Worm (Caenorhabditis elegans) whole organism, mixed stage, embryonic: ENCODE data around the gene B0361.11.

Source experiments
- bed-3 ChIP-seq: fragments of 200-800 bp; sonication (Bioruptor generic); optimal IDR thresholded peaks from 3 replicates; lab custom pipeline; 2018; ENCODE audit warnings: mild to moderate bottlenecking, missing genetic modification characterization, moderate library complexity, missing compliant biosample characterization
- ceh-39 ChIP-seq: fragments of 150-350 bp; optimal IDR thresholded peaks from 2 replicates; lab custom pipeline; 2014; ENCODE audit warnings: missing biosample characterization, missing genetic modification characterization
- ceh-83 ChIP-seq: fragments of 200-800 bp; sonication (Bioruptor generic); optimal IDR thresholded peaks from 2 replicates; lab custom pipeline; 2018; ENCODE audit warnings: mild to moderate bottlenecking, missing genetic modification characterization, missing compliant biosample characterization
- ces-1 ChIP-seq: fragments of 150-350 bp; optimal IDR thresholded peaks from 2 replicates; lab custom pipeline; 2014; ENCODE audit warnings: missing biosample characterization, missing genetic modification reagents, missing genetic modification characterization
- cnd-1 ChIP-seq: fragments of 200-800 bp; sonication (Bioruptor generic); optimal IDR thresholded peaks from 2 replicates; lab custom pipeline; 2018; ENCODE audit warnings: mild to moderate bottlenecking, missing genetic modification characterization, missing compliant biosample characterization
- drap-1 ChIP-seq: fragments of 200-800 bp; sonication (Bioruptor generic); optimal IDR thresholded peaks from 3 replicates; lab custom pipeline; 2018; ENCODE audit warnings: mild to moderate bottlenecking, missing genetic modification characterization, missing compliant biosample characterization
- elt-1 ChIP-seq: sonication (generic microtip); optimal IDR thresholded peaks from 2 replicates; lab custom pipeline; 2017; ENCODE audit warnings: missing genetic modification characterization, mild to moderate bottlenecking, missing compliant biosample characterization, antibody characterized with exemption, moderate library complexity, borderline replicate concordance; ENCODE audit not compliant: insufficient read depth
- elt-3 ChIP-seq: fragments of 150-350 bp; optimal IDR thresholded peaks from 2 replicates; lab custom pipeline; 2014; ENCODE audit warnings: missing biosample characterization, missing genetic modification characterization
- flh-1 ChIP-seq: fragments of 200-800 bp; sonication (Bioruptor generic); optimal IDR thresholded peaks from 2 replicates; lab custom pipeline; 2018; ENCODE audit warnings: mild to moderate bottlenecking, missing genetic modification characterization, moderate library complexity, missing compliant biosample characterization
- ham-2 ChIP-seq: fragments of 200-800 bp; sonication (Bioruptor generic); optimal IDR thresholded peaks from 2 replicates; lab custom pipeline; 2018; ENCODE audit warnings: mild to moderate bottlenecking, missing genetic modification characterization, missing compliant biosample characterization
- hlh-1 ChIP-seq: fragments of 150-350 bp; optimal IDR thresholded peaks from 2 replicates; lab custom pipeline; 2014; ENCODE audit warnings: missing biosample characterization, missing genetic modification reagents, missing genetic modification characterization
- lin-13 ChIP-seq: fragments of 150-350 bp; optimal IDR thresholded peaks from 2 replicates; lab custom pipeline; 2014; ENCODE audit warnings: missing biosample characterization, missing genetic modification characterization
- lin-32 ChIP-seq: fragments of 200-800 bp; sonication (Bioruptor generic); optimal IDR thresholded peaks from 2 replicates; lab custom pipeline; 2018; ENCODE audit warnings: mild to moderate bottlenecking, missing genetic modification characterization, missing compliant biosample characterization
- lsy-2 ChIP-seq: fragments of 150-350 bp; optimal IDR thresholded peaks from 2 replicates; lab custom pipeline; 2014; ENCODE audit warnings: missing biosample characterization, missing genetic modification characterization
- mep-1 ChIP-seq: fragments of 150-350 bp; optimal IDR thresholded peaks from 2 replicates; lab custom pipeline; 2017; ENCODE audit warnings: missing biosample characterization, missing genetic modification reagents, missing genetic modification characterization, inconsistent platforms
- mls-2 ChIP-seq: sonication (generic microtip); optimal IDR thresholded peaks from 2 replicates; lab custom pipeline; 2016; ENCODE audit warnings: mild to moderate bottlenecking, missing genetic modification characterization, moderate library complexity, missing compliant biosample characterization
- nhr-12 ChIP-seq: fragments of 150-350 bp; optimal IDR thresholded peaks from 2 replicates; lab custom pipeline; 2014; ENCODE audit warnings: missing biosample characterization, missing genetic modification characterization
- nhr-2 ChIP-seq: fragments of 150-350 bp; optimal IDR thresholded peaks from 2 replicates; lab custom pipeline; 2014; ENCODE audit warnings: missing biosample characterization, missing genetic modification characterization
- nhr-237 ChIP-seq: fragments of 150-350 bp; optimal IDR thresholded peaks from 2 replicates; lab custom pipeline; 2014; ENCODE audit warnings: missing biosample characterization, missing genetic modification characterization
- nhr-28 ChIP-seq: fragments of 150-350 bp; optimal IDR thresholded peaks from 2 replicates; lab custom pipeline; 2014; ENCODE audit warnings: missing biosample characterization, missing genetic modification characterization
- sem-2 ChIP-seq: fragments of 200-800 bp; sonication (Bioruptor generic); optimal IDR thresholded peaks from 2 replicates; lab custom pipeline; 2018; ENCODE audit warnings: mild to moderate bottlenecking, missing genetic modification characterization, missing compliant biosample characterization
- snpc-4 ChIP-seq: fragments of 150-350 bp; optimal IDR thresholded peaks from 2 replicates; lab custom pipeline; 2014; ENCODE audit warnings: missing biosample characterization, missing genetic modification characterization
- unc-120 ChIP-seq: sonication (generic microtip); optimal IDR thresholded peaks from 2 replicates; lab custom pipeline; 2017; ENCODE audit warnings: missing genetic modification characterization, missing compliant biosample characterization; ENCODE audit not compliant: poor library complexity, severe bottlenecking
- unc-39 ChIP-seq: fragments of 150-350 bp; optimal IDR thresholded peaks from 2 replicates; lab custom pipeline; 2014; ENCODE audit warnings: missing biosample characterization, missing genetic modification characterization
- unc-62 ChIP-seq: fragments of 150-350 bp; optimal IDR thresholded peaks from 2 replicates; lab custom pipeline; 2014; ENCODE audit warnings: missing biosample characterization, missing genetic modification reagents, missing genetic modification characterization
- zip-8 ChIP-seq: fragments of 150-350 bp; optimal IDR thresholded peaks from 2 replicates; lab custom pipeline; 2014; ENCODE audit warnings: missing biosample characterization, missing genetic modification characterization
- ztf-11 ChIP-seq: fragments of 150-350 bp; optimal IDR thresholded peaks from 2 replicates; lab custom pipeline; 2014; ENCODE audit warnings: missing biosample characterization, missing genetic modification characterization

The B0361.11 gene

ce11 chrIII:7232782-7233181, 44.6 kb upstream of the B0361.11 start, which contains the start of gene adr-2:
Gene adr-2, minus strand, starts transcription at chrIII:7232882.
- TF ChIP-seq hlh-1 (tag; lab: Kevin White, UChicago) (no peak), unc-120 (tag; lab: Kevin White, UChicago) (no peak), ceh-83 (GFP tag; lab: Kevin White, UChicago) (no peak), elt-3 (tag; lab: Kevin White, UChicago) (no peak), drap-1 (GFP tag; lab: Kevin White, UChicago) (no peak), ztf-11 (tag; lab: Kevin White, UChicago) (no peak), unc-62 (GFP tag; lab: Kevin White, UChicago) (no peak), flh-1 (no peak), ceh-39 (tag; lab: Kevin White, UChicago) (no peak), nhr-237 (tag; lab: Kevin White, UChicago) (no peak), sem-2 (GFP tag; lab: Kevin White, UChicago) (no peak), mls-2 (no peak), unc-39 (tag; lab: Kevin White, UChicago) (no peak), nhr-28 (tag; lab: Kevin White, UChicago) (no peak), snpc-4 (tag; lab: Kevin White, UChicago) (no peak), elt-1 (tag; lab: Kevin White, UChicago) (no peak)
- TF ChIP-seq, all 35 proteins: peak for 0

ce11 chrIII:7234148-7234547, 43.3 kb upstream of the B0361.11 start, which contains the start of gene ndus-8:
Gene ndus-8, minus strand, starts transcription at chrIII:7234202.
- no peak for TF ChIP-seq cnd-1
- TF ChIP-seq unc-39 (tag; lab: Kevin White, UChicago) = no peak
- TF ChIP-seq lsy-2 (tag; lab: Kevin White, UChicago) = peak; percentile 64
- TF ChIP-seq flh-1 = no peak
- TF ChIP-seq mep-1 (tag; lab: Kevin White, UChicago) = peak; percentile 48
- TF ChIP-seq nhr-2 (tag; lab: Kevin White, UChicago) = no peak
- TF ChIP-seq lin-13 (tag; lab: Kevin White, UChicago) = peak; percentile 56

- TF ChIP-seq ces-1 (GFP tag; lab: Kevin White, UChicago) (no peak), nhr-12 (no peak), mls-2 (no peak), bed-3 (GFP tag; lab: Kevin White, UChicago) (no peak), nhr-2 (tag; lab: Kevin White, UChicago) (no peak), ham-2 (GFP tag; lab: Kevin White, UChicago) (no peak), lin-13 (tag; lab: Kevin White, UChicago) (no peak)
These were observed 38.7 kb upstream of the B0361.11 start, which contains the start of gene pars-1 for ce11 chrIII:7238727-7239126. Gene pars-1, plus strand, starts transcription at chrIII:7239027.

- TF ChIP-seq mls-2 = no peak
- no peak for TF ChIP-seq lin-13 (tag; lab: Kevin White, UChicago)
- TF ChIP-seq lin-32 (GFP tag; lab: Kevin White, UChicago) = no peak
- TF ChIP-seq zip-8 (tag; lab: Kevin White, UChicago) = no peak
- TF ChIP-seq ztf-11 (tag; lab: Kevin White, UChicago) = no peak
These were observed 38.0 kb upstream of the B0361.11 start for ce11 chrIII:7239416-7239815.

DNA sequence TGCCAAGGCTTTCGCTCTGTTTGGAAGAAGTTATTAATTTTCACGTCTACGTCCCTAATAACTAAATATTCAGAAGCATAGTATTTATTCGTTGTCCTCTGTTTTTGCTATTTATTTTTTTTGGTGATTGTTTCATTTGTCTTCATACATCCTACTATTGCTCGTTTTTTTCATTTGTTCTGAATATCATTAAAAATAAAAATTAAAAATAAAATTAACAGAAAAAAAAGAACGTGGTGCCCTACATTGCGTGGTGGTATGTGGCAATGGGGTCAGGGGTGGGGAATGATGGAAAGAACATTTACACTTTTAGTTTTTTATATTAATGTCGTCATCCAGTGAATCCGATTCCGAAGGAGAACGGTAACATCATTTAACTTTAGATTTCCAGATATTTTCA, 36.3 kb upstream of the B0361.11 start, which contains the start of gene ztf-31:
Gene ztf-31 (plus strand): TSS at position 301 of the 400 bp plus-strand sequence.
- TF ChIP-seq elt-1 (tag; lab: Kevin White, UChicago) (no peak), nhr-28 (tag; lab: Kevin White, UChicago) (no peak)

- TF ChIP-seq ceh-39 (tag; lab: Kevin White, UChicago) = no peak
- TF ChIP-seq ztf-11 (tag; lab: Kevin White, UChicago) = no peak
- no peak for TF ChIP-seq elt-3 (tag; lab: Kevin White, UChicago)
- TF ChIP-seq nhr-28 (tag; lab: Kevin White, UChicago) = no peak
- TF ChIP-seq mls-2 = no peak
- no peak for TF ChIP-seq unc-62 (GFP tag; lab: Kevin White, UChicago)
- no peak for TF ChIP-seq lin-32 (GFP tag; lab: Kevin White, UChicago)
These were observed 34.4 kb upstream of the B0361.11 start, which contains the start of gene osm-10 for ce11 chrIII:7242988-7243387. Gene osm-10, plus strand, starts transcription at chrIII:7243280.
